Fruit fly (Drosophila melanogaster) whole organism, wandering third instar larva: ENCODE results near the gene CG43219.

Source experiments
- Abd-B ChIP-seq: fragments of >200 bp; optimal IDR thresholded peaks from 2 replicates; lab custom pipeline; 2017; ENCODE audit warnings: missing biosample characterization, missing genetic modification characterization
- CG32264 ChIP-seq: fragments of 200-800 bp; sonication (Bioruptor generic); optimal IDR thresholded peaks from 2 replicates; lab custom pipeline; 2016; ENCODE audit warnings: missing biosample characterization, missing genetic modification characterization
- CG9705 ChIP-seq: fragments of 200-800 bp; sonication (Bioruptor generic); optimal IDR thresholded peaks from 2 replicates; lab custom pipeline; 2018; ENCODE audit warnings: missing biosample characterization, mild to moderate bottlenecking, missing genetic modification characterization
- CrebA ChIP-seq: fragments of 200-800 bp; sonication (Bioruptor generic); optimal IDR thresholded peaks from 2 replicates; lab custom pipeline; 2016; ENCODE audit warnings: missing biosample characterization, mild to moderate bottlenecking, missing genetic modification characterization, borderline replicate concordance
- Dfd ChIP-seq: fragments of >200 bp; optimal IDR thresholded peaks from 2 replicates; lab custom pipeline; 2017; ENCODE audit warnings: missing biosample characterization, missing genetic modification characterization
- Dif ChIP-seq: fragments of 200-275, 200-300 bp; sonication (Bioruptor generic); optimal IDR thresholded peaks from 2 replicates; lab custom pipeline; 2018; ENCODE audit warnings: missing biosample characterization, missing genetic modification characterization; ENCODE audit not compliant: partially characterized antibody
- GATAd ChIP-seq: sonication (Bioruptor generic); optimal IDR thresholded peaks from 2 replicates; lab custom pipeline; 2016; ENCODE audit warnings: missing biosample characterization, missing genetic modification characterization
- HLH106 ChIP-seq: fragments of 200-800 bp; optimal IDR thresholded peaks from 3 replicates; lab custom pipeline; 2019; ENCODE audit warnings: missing biosample characterization, mild to moderate bottlenecking, missing genetic modification characterization, moderate library complexity
- Hnf4 ChIP-seq: fragments of 200-800 bp; sonication (Bioruptor generic); optimal IDR thresholded peaks from 2 replicates; lab custom pipeline; 2016; ENCODE audit warnings: missing biosample characterization, mild to moderate bottlenecking, missing genetic modification characterization
- Hr78 ChIP-seq: fragments of >200 bp; optimal IDR thresholded peaks from 2 replicates; lab custom pipeline; 2017; ENCODE audit warnings: missing biosample characterization, missing genetic modification characterization
- Hr83 ChIP-seq: fragments of 200-300 bp; sonication (Bioruptor generic); optimal IDR thresholded peaks from 2 replicates; lab custom pipeline; 2016; ENCODE audit warnings: missing biosample characterization, mild to moderate bottlenecking, missing genetic modification characterization, moderate library complexity; ENCODE audit not compliant: poor library complexity, severe bottlenecking
- Jra ChIP-seq: sonication (Bioruptor generic); optimal IDR thresholded peaks from 2 replicates; lab custom pipeline; 2016; ENCODE audit warnings: missing biosample characterization, missing genetic modification characterization
- Mio ChIP-seq: sonication (Bioruptor generic); optimal IDR thresholded peaks from 2 replicates; lab custom pipeline; 2016; ENCODE audit warnings: missing biosample characterization, missing genetic modification characterization
- Myc ChIP-seq: fragments of >200 bp; optimal IDR thresholded peaks from 2 replicates; lab custom pipeline; 2017
- N ChIP-seq: fragments of >200 bp; optimal IDR thresholded peaks from 2 replicates; lab custom pipeline; 2018; ENCODE audit warnings: missing biosample characterization, missing external identifiers, missing genetic modification characterization
- OdsH ChIP-seq: fragments of 200-800 bp; sonication (Bioruptor generic); optimal IDR thresholded peaks from 2 replicates; lab custom pipeline; 2016; ENCODE audit warnings: missing biosample characterization, mild to moderate bottlenecking, missing genetic modification characterization
- Rel ChIP-seq, 2 experiments: fragments of 200-800 bp; sonication (Bioruptor generic) in 1 of 2; optimal IDR thresholded peaks; 2 replicates in 1 of 2; 3 replicates in 1 of 2; lab custom pipeline; 2016 to 2019; ENCODE audit warnings: mild to moderate bottlenecking in 2 of 2, missing biosample characterization in 2 of 2, missing genetic modification characterization in 2 of 2, moderate library complexity in 1 of 2
- Sp1 ChIP-seq: fragments of 200-800 bp; sonication (Bioruptor generic); optimal IDR thresholded peaks from 3 replicates; lab custom pipeline; 2019; ENCODE audit warnings: missing biosample characterization, mild to moderate bottlenecking, missing genetic modification characterization, moderate library complexity
- Vsx2 ChIP-seq: fragments of 200-300, 225-300 bp; sonication (Bioruptor generic); optimal IDR thresholded peaks from 2 replicates; lab custom pipeline; 2018; ENCODE audit warnings: missing biosample characterization, missing genetic modification characterization; ENCODE audit not compliant: partially characterized antibody
- br ChIP-seq: fragments of 200-800 bp; sonication (Bioruptor generic); optimal IDR thresholded peaks from 2 replicates; lab custom pipeline; 2016; ENCODE audit warnings: missing biosample characterization, missing genetic modification characterization
- brk ChIP-seq: fragments of 200-800 bp; sonication (Bioruptor generic); optimal IDR thresholded peaks from 2 replicates; lab custom pipeline; 2016; ENCODE audit warnings: missing biosample characterization, mild to moderate bottlenecking, missing genetic modification characterization
- dl ChIP-seq, 2 experiments: fragments of 175-275, 200-275 bp in 1 of 2; fragments of 200-275 bp in 1 of 2; sonication (Bioruptor generic); optimal IDR thresholded peaks; lab custom pipeline; 2018; ENCODE audit warnings: mild to moderate bottlenecking in 2 of 2, missing biosample characterization in 2 of 2, missing genetic modification characterization in 2 of 2, moderate library complexity in 2 of 2; ENCODE audit not compliant: partially characterized antibody in 2 of 2, insufficient read depth in 1 of 2
- dmrt93B ChIP-seq: fragments of 200-800 bp; sonication (Bioruptor generic); optimal IDR thresholded peaks from 2 replicates; lab custom pipeline; 2018; ENCODE audit warnings: missing biosample characterization, mild to moderate bottlenecking, missing genetic modification characterization
- dsf ChIP-seq: sonication (Bioruptor generic); optimal IDR thresholded peaks from 2 replicates; lab custom pipeline; 2016; ENCODE audit warnings: missing biosample characterization, missing genetic modification characterization, borderline replicate concordance
- ey ChIP-seq: fragments of 200-800 bp; sonication (Bioruptor generic); optimal IDR thresholded peaks from 2 replicates; lab custom pipeline; 2016; ENCODE audit warnings: missing biosample characterization, missing genetic modification characterization
- foxo ChIP-seq, 2 experiments: fragments of 200-800 bp; sonication (Bioruptor generic); optimal IDR thresholded peaks; 2 replicates in 1 of 2; 3 replicates in 1 of 2; lab custom pipeline; 2016 to 2017; ENCODE audit warnings: missing biosample characterization in 2 of 2, missing genetic modification characterization in 2 of 2
- fru ChIP-seq: fragments of 200-800 bp; sonication (Bioruptor generic); optimal IDR thresholded peaks from 3 replicates; lab custom pipeline; 2016; ENCODE audit warnings: missing biosample characterization, mild to moderate bottlenecking, missing genetic modification characterization
- h ChIP-seq: fragments of 200-800 bp; sonication (Bioruptor generic); optimal IDR thresholded peaks from 3 replicates; lab custom pipeline; 2016; ENCODE audit warnings: missing biosample characterization, mild to moderate bottlenecking, missing genetic modification characterization
- jim ChIP-seq: fragments of 175-275, 200-325 bp; sonication (Bioruptor generic); optimal IDR thresholded peaks from 2 replicates; lab custom pipeline; 2016; ENCODE audit warnings: missing biosample characterization, mild to moderate bottlenecking, missing genetic modification characterization
- lola ChIP-seq: fragments of >200 bp; optimal IDR thresholded peaks from 2 replicates; lab custom pipeline; 2017; ENCODE audit warnings: missing biosample characterization, missing genetic modification characterization
- pan ChIP-seq: fragments of >200 bp; optimal IDR thresholded peaks from 2 replicates; lab custom pipeline; 2017
- psq ChIP-seq: fragments of 200-800 bp; sonication (Bioruptor generic); optimal IDR thresholded peaks from 3 replicates; lab custom pipeline; 2017; ENCODE audit warnings: missing biosample characterization, mild to moderate bottlenecking, missing genetic modification characterization, moderate library complexity
- rgr ChIP-seq: fragments of 200-800 bp; sonication (Bioruptor generic); optimal IDR thresholded peaks from 3 replicates; lab custom pipeline; 2016; ENCODE audit warnings: missing biosample characterization, mild to moderate bottlenecking, missing genetic modification characterization
- sage ChIP-seq: fragments of 200-800 bp; sonication (Bioruptor generic); optimal IDR thresholded peaks from 2 replicates; lab custom pipeline; 2016; ENCODE audit warnings: missing biosample characterization, mild to moderate bottlenecking, missing genetic modification characterization
- sv ChIP-seq: fragments of 200-800 bp; sonication (Bioruptor generic); optimal IDR thresholded peaks from 3 replicates; lab custom pipeline; 2016; ENCODE audit warnings: missing biosample characterization, missing genetic modification characterization
- tai ChIP-seq: sonication (Bioruptor generic); optimal IDR thresholded peaks from 2 replicates; lab custom pipeline; 2016; ENCODE audit warnings: missing biosample characterization, missing genetic modification characterization
- usp ChIP-seq: fragments of >200 bp; optimal IDR thresholded peaks from 2 replicates; lab custom pipeline; 2017; ENCODE audit warnings: missing biosample characterization, missing genetic modification characterization
- woc ChIP-seq: sonication (Bioruptor generic); optimal IDR thresholded peaks from 2 replicates; lab custom pipeline; 2016; ENCODE audit warnings: missing biosample characterization, mild to moderate bottlenecking, missing genetic modification characterization

The CG43219 gene

DNA sequence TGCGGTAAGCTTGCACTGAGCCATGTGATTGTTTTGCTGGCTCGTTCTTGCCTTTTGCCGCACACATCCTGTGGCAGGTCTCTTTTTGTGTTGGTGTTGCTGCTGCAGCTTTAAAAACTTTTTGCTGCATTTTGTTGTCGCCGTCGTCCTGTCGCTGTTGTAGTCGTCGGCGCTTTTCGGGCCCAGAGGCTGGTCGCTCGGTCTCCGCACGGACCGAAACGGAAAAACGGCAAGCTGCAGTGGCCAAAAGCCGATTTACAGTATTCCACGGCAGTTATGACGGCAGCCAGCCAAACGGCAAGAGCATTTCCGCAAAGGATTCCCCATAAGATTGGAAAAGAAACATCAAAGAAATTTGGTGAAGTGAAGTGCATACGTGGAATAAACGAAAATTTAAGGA lies at the start of gene CG43219:
TSS of gene CG43219 (plus strand) at position 301 of the 400 bp plus-strand sequence.
- TF ChIP-seq CG32264 (GFP tag; lab: Kevin White, UChicago) (no peak), Myc (lab: Kevin White, UChicago) (no peak), woc (GFP tag; lab: Kevin White, UChicago) (no peak), tai (GFP tag; lab: Kevin White, UChicago) (no peak), fru (GFP tag; lab: Kevin White, UChicago) (no peak), N (GFP tag; lab: Kevin White, UChicago) (no peak), Hr78 (no peak), foxo (GFP tag; optimal IDR thresholded peaks at IDR 0.05; lab: Kevin White, UChicago) (no peak), Dfd (no peak), ey (GFP tag; lab: Kevin White, UChicago) (no peak), lola (GFP tag; lab: Kevin White, UChicago) (no peak), HLH106 (tag; lab: Kevin White, UChicago) (no peak), dmrt93B (GFP tag; lab: Kevin White, UChicago) (no peak)

DNA sequence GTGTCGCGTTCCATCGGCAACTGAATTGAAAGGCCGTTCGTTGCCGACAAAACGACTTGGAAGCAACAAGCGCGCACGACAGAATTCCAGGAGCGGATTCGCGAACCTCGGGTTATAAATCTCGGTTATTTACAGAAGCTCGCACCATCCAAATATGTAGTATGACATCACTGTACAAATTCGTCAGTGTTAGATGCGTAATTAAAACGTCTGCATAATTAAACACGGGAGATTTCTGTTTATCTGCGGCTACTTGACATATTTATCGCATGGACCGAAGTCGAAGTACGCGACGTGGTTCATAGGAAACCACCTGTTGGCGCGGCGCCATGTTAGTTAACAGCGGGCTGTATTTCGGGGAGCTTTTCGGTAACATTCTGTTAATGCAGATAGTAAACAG lies 48.3 kb upstream of the CG43219 start, which contains the start of gene Ac78C:
TSS of gene Ac78C (minus strand) at position 26 of the 400 bp plus-strand sequence.
- TF ChIP-seq Sp1 (GFP tag; lab: Kevin White, UChicago) (peak; percentile 82), GATAd (peak; percentile 46), HLH106 (tag; lab: Kevin White, UChicago) (peak; percentile 89), Hr78 (no peak), Rel (GFP tag; optimal IDR thresholded peaks at IDR 0.05; lab: Kevin White, UChicago) (no peak), Rel (tag; optimal IDR thresholded peaks at IDR 0.05; lab: Kevin White, UChicago) (no peak), Abd-B (GFP tag; lab: Kevin White, UChicago) (no peak), dsf (GFP tag; lab: Kevin White, UChicago) (no peak), pan (lab: Kevin White, UChicago) (no peak), jim (no peak), psq (GFP tag; lab: Kevin White, UChicago) (peak; percentile 46), dl (GFP tag; optimal IDR thresholded peaks at IDR 0.05; lab: Kevin White, UChicago; ENCODE audit: insufficient read depth in 1 of 2, partially characterized antibody in 2 of 2) (no peak), ey (GFP tag; lab: Kevin White, UChicago) (peak; percentile 82), Hr83 (GFP tag; lab: Kevin White, UChicago) (peak; percentile 43), Vsx2 (GFP tag; lab: Kevin White, UChicago) (peak; percentile 9), OdsH (GFP tag; lab: Kevin White, UChicago) (peak; percentile 81), CG32264 (GFP tag; lab: Kevin White, UChicago) (peak; percentile 62), CrebA (GFP tag; lab: Kevin White, UChicago) (peak; percentile 28), rgr (peak; percentile 87), CG9705 (peak; percentile 82), sv (GFP tag; lab: Kevin White, UChicago) (peak; percentile 75), Jra (GFP tag; lab: Kevin White, UChicago) (peak; percentile 18), foxo (GFP tag; optimal IDR thresholded peaks at IDR 0.05; lab: Kevin White, UChicago) (peak; percentile 56 to 89), fru (GFP tag; lab: Kevin White, UChicago) (peak; percentile 92), usp (GFP tag; lab: Kevin White, UChicago) (no peak), tai (GFP tag; lab: Kevin White, UChicago) (no peak), Hnf4 (GFP tag; lab: Kevin White, UChicago) (peak; percentile 88), woc (GFP tag; lab: Kevin White, UChicago) (no peak), h (GFP tag; lab: Kevin White, UChicago) (peak; percentile 97), sage (GFP tag; lab: Kevin White, UChicago) (peak; percentile 39), lola (GFP tag; lab: Kevin White, UChicago) (no peak), Myc (lab: Kevin White, UChicago) (no peak), N (GFP tag; lab: Kevin White, UChicago) (no peak), brk (GFP tag; lab: Kevin White, UChicago) (no peak), dmrt93B (GFP tag; lab: Kevin White, UChicago) (peak; percentile 67), Dif (GFP tag; lab: Kevin White, UChicago) (no peak), Dfd (no peak), Mio (GFP tag; lab: Kevin White, UChicago) (peak; percentile 52), br (peak; percentile 90)
